Worm (Caenorhabditis elegans): ENCODE data around the gene Y53G8AR.8.

- TF ChIP-seq nhr-232 (tag; optimal IDR thresholded peaks at IDR 0.05) (no peak), fkh-6 (tag; optimal IDR thresholded peaks at IDR 0.05) (no peak), dmd-4 (tag; optimal IDR thresholded peaks at IDR 0.05; ENCODE audit: borderline replicate concordance) (no peak), ama-1 (optimal IDR thresholded peaks at IDR 0.05) (no peak), mec-3 (tag; optimal IDR thresholded peaks at IDR 0.05; ENCODE audit: borderline replicate concordance) (no peak), nfya-1 (tag; optimal IDR thresholded peaks at IDR 0.05) (no peak), ets-4 (tag; optimal IDR thresholded peaks at IDR 0.05) (no peak), hlh-6 (tag; optimal IDR thresholded peaks at IDR 0.05) (no peak), pha-4 (tag; optimal IDR thresholded peaks at IDR 0.05) (no peak), unc-86 (tag; optimal IDR thresholded peaks at IDR 0.05) (no peak), elt-2 (tag; optimal IDR thresholded peaks at IDR 0.05) (no peak), nhr-11 (tag; optimal IDR thresholded peaks at IDR 0.05) (no peak), ceh-30 (tag; optimal IDR thresholded peaks at IDR 0.05) (no peak), unc-3 (GFP tag; conservative IDR thresholded peaks at IDR 0.05) (no peak), unc-3 (tag; optimal IDR thresholded peaks at IDR 0.05) (no peak)
Observed at ce11 chrIII:3317887-3318286, 23.8 kb upstream of the Y53G8AR.8 start.
